Fruit fly (Drosophila melanogaster): Measurements from ENCODE around the gene Oat.

Oat gene

DNA sequence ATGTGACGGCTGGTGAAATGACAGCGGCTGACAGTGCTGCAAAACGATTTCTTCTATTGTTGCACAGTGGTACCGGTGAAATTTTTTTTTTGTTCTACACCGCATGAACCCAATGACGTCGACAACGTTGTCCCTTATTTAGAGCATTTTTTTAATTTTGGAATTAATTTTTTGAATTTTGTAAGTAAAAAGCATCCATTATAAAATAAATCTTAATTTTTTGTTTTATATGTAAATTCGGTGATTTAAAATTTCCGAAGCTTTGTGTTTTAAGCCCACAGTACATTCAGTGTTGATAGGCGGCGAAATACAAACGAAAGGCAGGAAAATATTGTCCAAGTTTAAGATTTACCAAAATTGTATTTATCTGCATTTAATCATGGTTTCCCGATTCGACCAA is 37.5 kb downstream of the Oat start, which contains the start of the genes Lon and PIG-F (continued):
- peak; percentile 99 for TF ChIP-seq CG8290 (GFP tag; optimal IDR thresholded peaks at IDR 0.05)
- TF ChIP-seq CG8290 (tag; optimal IDR thresholded peaks at IDR 0.05): peak in 1 of 2 experiments; percentile 98
- peak; percentile 97 for TF ChIP-seq CG11456 (GFP tag; IDR thresholded peaks at IDR 0.05)
- peak; percentile 99 for TF ChIP-seq sqz (GFP tag; optimal IDR thresholded peaks at IDR 0.05)
- peak; percentile 94 for TF ChIP-seq CG11560 (tag; IDR thresholded peaks at IDR 0.05)
- TF ChIP-seq Nf-YA (GFP tag; IDR thresholded peaks at IDR 0.05): peak; percentile 93
- peak; percentile 93 for TF ChIP-seq CG11696 (GFP tag; IDR thresholded peaks at IDR 0.05)
- peak; percentile 88 for TF ChIP-seq CG3995 (GFP tag; optimal IDR thresholded peaks at IDR 0.05)
- peak; percentile 99 for TF ChIP-seq CG14710 (tag; optimal IDR thresholded peaks at IDR 0.05)
- peak; percentile 98 for TF ChIP-seq ewg (GFP tag; optimal IDR thresholded peaks at IDR 0.05)
- TF ChIP-seq Gug (GFP tag; IDR thresholded peaks at IDR 0.05): peak; percentile 98
- TF ChIP-seq usp (GFP tag; optimal IDR thresholded peaks at IDR 0.05): no peak
- peak; percentile 98 for TF ChIP-seq salm (tag; optimal IDR thresholded peaks at IDR 0.05)
- peak; percentile 99 for TF ChIP-seq CG2120 (GFP tag; optimal IDR thresholded peaks at IDR 0.05)
- peak; percentile 95 for TF ChIP-seq ssp (GFP tag; IDR thresholded peaks at IDR 0.05)
- TF ChIP-seq Atf3 (GFP tag; optimal IDR thresholded peaks at IDR 0.05): peak; percentile 98
- peak; percentile 97 for TF ChIP-seq CG7357 (GFP tag; IDR thresholded peaks at IDR 0.05)
- peak; percentile 99 for TF ChIP-seq row (GFP tag; IDR thresholded peaks at IDR 0.05)
- TF ChIP-seq phol (tag; optimal IDR thresholded peaks at IDR 0.05): peak; percentile 99
- peak; percentile 95 for TF ChIP-seq CG2199 (GFP tag; IDR thresholded peaks at IDR 0.05)
- TF ChIP-seq ham (GFP tag; IDR thresholded peaks at IDR 0.05): peak; percentile 93
- peak; percentile 84 for TF ChIP-seq knrl (GFP tag; IDR thresholded peaks at IDR 0.05; ENCODE audit: partially characterized antibody)
- TF ChIP-seq CG7271 (tag; optimal IDR thresholded peaks at IDR 0.05): peak; percentile 98
- TF ChIP-seq CG17186 (GFP tag; optimal IDR thresholded peaks at IDR 0.05): peak; percentile 90
- TF ChIP-seq amos (GFP tag; IDR thresholded peaks at IDR 0.05; ENCODE audit: partially characterized antibody): peak; percentile 47
- TF ChIP-seq Ptx1 (GFP tag; IDR thresholded peaks at IDR 0.05): peak; percentile 99
- peak; percentile 98 for TF ChIP-seq CG4854 (GFP tag; optimal IDR thresholded peaks at IDR 0.05)
- TF ChIP-seq CG12659 (GFP tag; optimal IDR thresholded peaks at IDR 0.05): peak; percentile 100
- peak; percentile 94 for TF ChIP-seq CG9876 (GFP tag; optimal IDR thresholded peaks at IDR 0.05)
- TF ChIP-seq nmo (GFP tag; optimal IDR thresholded peaks at IDR 0.05): peak; percentile 100
- peak; percentile 97 for TF ChIP-seq CG4730 (GFP tag; IDR thresholded peaks at IDR 0.05)
- TF ChIP-seq crp (GFP tag; optimal IDR thresholded peaks at IDR 0.05): peak; percentile 46 to 78
- no peak; the same call in 2 of the 3 replicates for TF ChIP-seq Doc3 (GFP tag; IDR thresholded peaks at IDR 0.05; ENCODE audit: partially characterized antibody)
- peak; percentile 98 for TF ChIP-seq wor (GFP tag; IDR thresholded peaks at IDR 0.05)
- peak; percentile 99 for TF ChIP-seq CG4820 (GFP tag; optimal IDR thresholded peaks at IDR 0.05)
- TF ChIP-seq Trl (optimal IDR thresholded peaks at IDR 0.05): no peak
- peak; percentile 98 for TF ChIP-seq Trl (GFP tag; optimal IDR thresholded peaks at IDR 0.05)
- peak; percentile 98 for TF ChIP-seq al (GFP tag; IDR thresholded peaks at IDR 0.05)
- TF ChIP-seq CG7745 (tag; optimal IDR thresholded peaks at IDR 0.05): peak; percentile 88
- peak; percentile 100 for TF ChIP-seq CG4617 (GFP tag; optimal IDR thresholded peaks at IDR 0.05; ENCODE audit: borderline replicate concordance)
- TF ChIP-seq Bdp1 (GFP tag; optimal IDR thresholded peaks at IDR 0.05): peak; percentile 93
- TF ChIP-seq E2f2 (GFP tag; IDR thresholded peaks at IDR 0.05): peak; percentile 88
- TF ChIP-seq exex (tag; optimal IDR thresholded peaks at IDR 0.05): peak; percentile 93
- TF ChIP-seq CkIIα-i1 (GFP tag; IDR thresholded peaks at IDR 0.05): peak; percentile 89
- peak; percentile 97 for TF ChIP-seq CG17912 (GFP tag; optimal IDR thresholded peaks at IDR 0.05)
- TF ChIP-seq Bgb (GFP tag; IDR thresholded peaks at IDR 0.05; ENCODE audit: partially characterized antibody): peak; percentile 63
- peak; percentile 99 for TF ChIP-seq tup (GFP tag; optimal IDR thresholded peaks at IDR 0.05)
- TF ChIP-seq br (optimal IDR thresholded peaks at IDR 0.05): no peak
- peak; percentile 98 for TF ChIP-seq lbe (GFP tag; optimal IDR thresholded peaks at IDR 0.05)
- peak; percentile 99 for TF ChIP-seq mam (GFP tag; optimal IDR thresholded peaks at IDR 0.05)
- TF ChIP-seq CG6765 (GFP tag; optimal IDR thresholded peaks at IDR 0.05): peak; percentile 98
- peak; percentile 95 for TF ChIP-seq C15 (GFP tag; IDR thresholded peaks at IDR 0.05)

Data from whole organism, embryonic.